Fruit fly (Drosophila melanogaster): ENCODE results near the gene mrn.

dm6 chr3L:15540682-15541081 is 39.7 kb downstream of the mrn start:
- TF ChIP-seq insv (optimal IDR thresholded peaks at IDR 0.05) (no peak), psq (optimal IDR thresholded peaks at IDR 0.05) (no peak)
